Fruit fly (Drosophila melanogaster) whole organism, embryonic: ENCODE results near the gene ND-30.
A peak's percentile ranks its signal among the peaks of the same experiment; 100 is the strongest.

ENCODE experiments used
- Atf6 ChIP-seq: fragments of 200-800 bp; sonication (Bioruptor generic); IDR thresholded peaks from 2 replicates; pipeline ENCODE4 v1.3.6; 2022; ENCODE audit warnings: missing biosample characterization, missing genetic modification characterization
- B-H2 ChIP-seq: fragments of 200-800 bp; sonication (Bioruptor generic); optimal IDR thresholded peaks from 2 replicates; lab custom pipeline; 2018; ENCODE audit warnings: missing biosample characterization, mild to moderate bottlenecking, missing genetic modification characterization
- Bdp1 ChIP-seq: fragments of 200-800 bp; sonication (Bioruptor generic); optimal IDR thresholded peaks from 3 replicates; lab custom pipeline; 2016; ENCODE audit warnings: missing biosample characterization, missing genetic modification characterization
- CG10209 ChIP-seq: fragments of 200-800 bp; sonication (Bioruptor generic); optimal IDR thresholded peaks from 3 replicates; lab custom pipeline; 2017; ENCODE audit warnings: missing biosample characterization, mild to moderate bottlenecking, missing genetic modification characterization, missing genetic modification reagents
- CG10267 ChIP-seq: fragments of 200-800 bp; sonication (Bioruptor generic); optimal IDR thresholded peaks from 2 replicates; lab custom pipeline; 2018; ENCODE audit warnings: missing biosample characterization, mild to moderate bottlenecking, missing genetic modification characterization, moderate library complexity
- CG11085 ChIP-seq: fragments of 200-800 bp; sonication (Bioruptor generic); IDR thresholded peaks from 2 replicates; pipeline ENCODE4 v1.3.6; 2022; ENCODE audit warnings: missing biosample characterization, missing genetic modification characterization
- CG12659 ChIP-seq: fragments of 200-800 bp; sonication (Bioruptor generic); optimal IDR thresholded peaks from 3 replicates; lab custom pipeline; 2017; ENCODE audit warnings: mild to moderate bottlenecking, missing biosample characterization, missing genetic modification reagents, missing genetic modification characterization
- CG12744 ChIP-seq: fragments of 200-800 bp; sonication (Bioruptor generic); optimal IDR thresholded peaks from 2 replicates; lab custom pipeline; 2016; ENCODE audit warnings: missing biosample characterization, missing genetic modification characterization
- CG14050 ChIP-seq: fragments of 200-800 bp; sonication (Bioruptor generic); IDR thresholded peaks from 3 replicates; pipeline ENCODE4 v1.3.6; 2022; ENCODE audit warnings: missing biosample characterization, missing genetic modification characterization
- CG14710 ChIP-seq: fragments of 200-800 bp; sonication (Bioruptor generic); optimal IDR thresholded peaks from 3 replicates; lab custom pipeline; 2019; ENCODE audit warnings: missing biosample characterization, mild to moderate bottlenecking, missing genetic modification characterization, moderate library complexity
- CG15269 ChIP-seq: fragments of 200-800 bp; sonication (Bioruptor generic); optimal IDR thresholded peaks from 2 replicates; lab custom pipeline; 2018; ENCODE audit warnings: missing biosample characterization, mild to moderate bottlenecking, missing genetic modification characterization, moderate library complexity
- CG15601 ChIP-seq: fragments of 200-800 bp; sonication (Bioruptor generic); optimal IDR thresholded peaks from 3 replicates; lab custom pipeline; 2019; ENCODE audit warnings: missing biosample characterization, mild to moderate bottlenecking, missing genetic modification characterization, moderate library complexity
- CG18262 ChIP-seq: fragments of 200-800 bp; optimal IDR thresholded peaks from 3 replicates; lab custom pipeline; 2019; ENCODE audit warnings: missing biosample characterization, mild to moderate bottlenecking, missing genetic modification characterization, moderate library complexity
- CG18619 ChIP-seq: fragments of 200-800 bp; sonication (Bioruptor generic); optimal IDR thresholded peaks from 3 replicates; lab custom pipeline; 2017; ENCODE audit warnings: missing biosample characterization, mild to moderate bottlenecking, missing genetic modification characterization
- CG33213 ChIP-seq: fragments of 200-800 bp; sonication (Bioruptor generic); optimal IDR thresholded peaks from 3 replicates; lab custom pipeline; 2016; ENCODE audit warnings: missing biosample characterization, missing genetic modification characterization
- CG3726 ChIP-seq: fragments of 200-800 bp; sonication (Bioruptor generic); IDR thresholded peaks from 3 replicates; pipeline ENCODE4, ENCODE4 v1.3.6; 2022; ENCODE audit warnings: missing biosample characterization, missing genetic modification characterization
- CG4282 ChIP-seq: fragments of 200-800 bp; sonication (Bioruptor generic); optimal IDR thresholded peaks from 2 replicates; lab custom pipeline; 2016; ENCODE audit warnings: missing biosample characterization, missing genetic modification characterization
- CG5953 ChIP-seq: fragments of 200-800 bp; sonication (Bioruptor generic); IDR thresholded peaks from 2 replicates; pipeline ENCODE4 v1.3.6; 2022; ENCODE audit warnings: missing biosample characterization, missing genetic modification characterization
- CG7271 ChIP-seq: fragments of 200-800 bp; sonication (Bioruptor generic); optimal IDR thresholded peaks from 2 replicates; lab custom pipeline; 2018; ENCODE audit warnings: missing biosample characterization, mild to moderate bottlenecking, missing genetic modification characterization, moderate library complexity
- CG9437 ChIP-seq: fragments of 200-800 bp; sonication (Bioruptor generic); optimal IDR thresholded peaks from 2 replicates; lab custom pipeline; 2018; ENCODE audit warnings: missing biosample characterization, mild to moderate bottlenecking, missing genetic modification characterization
- CG9932 ChIP-seq: fragments of 200-800 bp; sonication (Bioruptor generic); IDR thresholded peaks from 2 replicates; pipeline ENCODE4 v1.3.6; 2022; ENCODE audit warnings: missing biosample characterization, missing genetic modification characterization
- CrebB ChIP-seq: fragments of 200-800 bp; sonication (Bioruptor generic); optimal IDR thresholded peaks from 3 replicates; lab custom pipeline; 2018; ENCODE audit warnings: missing biosample characterization, mild to moderate bottlenecking, missing genetic modification characterization
- Dbx ChIP-seq: fragments of 200-800 bp; sonication (Bioruptor generic); IDR thresholded peaks from 3 replicates; pipeline ENCODE4 v1.3.6; 2022; ENCODE audit warnings: missing biosample characterization, missing genetic modification characterization
- Dref ChIP-seq: fragments of 200-800 bp; sonication (Bioruptor generic); IDR thresholded peaks from 2 replicates; pipeline ENCODE4 v1.3.6; 2022; ENCODE audit warnings: missing biosample characterization, missing genetic modification characterization
- Elba2 ChIP-seq: fragments of 200-800 bp; sonication (Bioruptor generic); optimal IDR thresholded peaks from 3 replicates; lab custom pipeline; 2016; ENCODE audit warnings: missing biosample characterization, missing genetic modification characterization
- Fer2 ChIP-seq: fragments of 200-800 bp; sonication (Bioruptor generic); optimal IDR thresholded peaks from 2 replicates; lab custom pipeline; 2018; ENCODE audit warnings: missing biosample characterization, mild to moderate bottlenecking, missing genetic modification characterization, moderate library complexity
- Fer3 ChIP-seq: fragments of 200-800 bp; sonication (Bioruptor generic); optimal IDR thresholded peaks from 2 replicates; lab custom pipeline; 2018; ENCODE audit warnings: missing biosample characterization, mild to moderate bottlenecking, missing genetic modification characterization, moderate library complexity
- Hey ChIP-seq: fragments of 200-800 bp; sonication (Bioruptor generic); optimal IDR thresholded peaks from 3 replicates; lab custom pipeline; 2018; ENCODE audit warnings: missing biosample characterization, mild to moderate bottlenecking, missing genetic modification characterization
- Kr ChIP-seq: fragments of 200-800 bp; sonication (Bioruptor generic); optimal IDR thresholded peaks from 2 replicates; lab custom pipeline; 2017; ENCODE audit warnings: missing biosample characterization, mild to moderate bottlenecking, missing genetic modification characterization
- Max ChIP-seq: fragments of 200-800 bp; sonication (Bioruptor generic); optimal IDR thresholded peaks from 2 replicates; lab custom pipeline; 2016; ENCODE audit warnings: missing biosample characterization, mild to moderate bottlenecking, missing genetic modification characterization
- NfI ChIP-seq: fragments of 200-800 bp; sonication (Bioruptor generic); optimal IDR thresholded peaks from 3 replicates; lab custom pipeline; 2018; ENCODE audit warnings: missing biosample characterization, mild to moderate bottlenecking, missing genetic modification characterization, moderate library complexity
- PHDP ChIP-seq: fragments of 200-800 bp; sonication (Bioruptor generic); optimal IDR thresholded peaks from 3 replicates; lab custom pipeline; 2018; ENCODE audit warnings: missing biosample characterization, mild to moderate bottlenecking, missing genetic modification characterization, moderate library complexity
- Rfx ChIP-seq: fragments of 200-800 bp; sonication (Bioruptor generic); IDR thresholded peaks from 2 replicates; pipeline ENCODE4 v1.3.6; 2022; ENCODE audit warnings: missing biosample characterization, missing genetic modification characterization
- Side ChIP-seq: fragments of 200-800 bp; sonication (Bioruptor generic); optimal IDR thresholded peaks from 2 replicates; lab custom pipeline; 2016; ENCODE audit warnings: missing biosample characterization, missing genetic modification characterization
- Sox102F ChIP-seq: fragments of 200-800 bp; sonication (Bioruptor generic); optimal IDR thresholded peaks from 2 replicates; lab custom pipeline; 2018; ENCODE audit warnings: missing biosample characterization, mild to moderate bottlenecking, missing genetic modification characterization, moderate library complexity
- TFAM ChIP-seq: fragments of 200-800 bp; sonication (Bioruptor generic); optimal IDR thresholded peaks from 2 replicates; lab custom pipeline; 2017; ENCODE audit warnings: missing biosample characterization, missing genetic modification characterization, inconsistent platforms
- al ChIP-seq: fragments of 200-800 bp; sonication (Bioruptor generic); IDR thresholded peaks from 2 replicates; pipeline ENCODE4 v1.3.6; 2022; ENCODE audit warnings: missing biosample characterization, missing genetic modification characterization
- amos ChIP-seq: fragments of 200-800 bp; sonication (Bioruptor generic); IDR thresholded peaks from 2 replicates; pipeline ENCODE4 v1.3.6; 2022; ENCODE audit warnings: missing biosample characterization, missing genetic modification characterization; ENCODE audit not compliant: partially characterized antibody
- dmrt99B ChIP-seq: fragments of 200-800 bp; sonication (Bioruptor generic); optimal IDR thresholded peaks from 2 replicates; lab custom pipeline; 2018; ENCODE audit warnings: missing biosample characterization, mild to moderate bottlenecking, missing genetic modification characterization, moderate library complexity
- emc ChIP-seq: fragments of 200-800 bp; sonication (Bioruptor generic); optimal IDR thresholded peaks from 2 replicates; lab custom pipeline; 2016; ENCODE audit warnings: missing biosample characterization, missing genetic modification characterization
- ftz-f1 ChIP-seq: fragments of 200-800 bp; sonication (Bioruptor generic); optimal IDR thresholded peaks from 2 replicates; lab custom pipeline; 2016; ENCODE audit warnings: missing biosample characterization, missing genetic modification characterization
- gcm ChIP-seq: fragments of 200-800 bp; sonication (Bioruptor generic); optimal IDR thresholded peaks from 2 replicates; lab custom pipeline; 2019; ENCODE audit warnings: missing biosample characterization, mild to moderate bottlenecking, missing genetic modification characterization, moderate library complexity
- ham ChIP-seq: fragments of 200-800 bp; sonication (Bioruptor generic); IDR thresholded peaks from 2 replicates; pipeline ENCODE4 v1.3.6; 2022; ENCODE audit warnings: missing biosample characterization, missing genetic modification characterization
- hth ChIP-seq: fragments of >200 bp; optimal IDR thresholded peaks from 2 replicates; lab custom pipeline; 2017; ENCODE audit warnings: inconsistent platforms
- jing ChIP-seq: fragments of 200-800 bp; sonication (Bioruptor generic); optimal IDR thresholded peaks from 2 replicates; lab custom pipeline; 2018; ENCODE audit warnings: missing biosample characterization, mild to moderate bottlenecking, missing genetic modification characterization
- kah ChIP-seq: fragments of 200-800 bp; sonication (Bioruptor generic); optimal IDR thresholded peaks from 2 replicates; lab custom pipeline; 2018; ENCODE audit warnings: missing biosample characterization, mild to moderate bottlenecking, missing genetic modification characterization
- luna ChIP-seq: fragments of 200-800 bp; sonication (Bioruptor generic); optimal IDR thresholded peaks from 2 replicates; lab custom pipeline; 2016; ENCODE audit warnings: missing biosample characterization, missing genetic modification characterization
- p53 ChIP-seq: fragments of 200-800 bp; sonication (Bioruptor generic); optimal IDR thresholded peaks from 2 replicates; lab custom pipeline; 2016; ENCODE audit warnings: missing biosample characterization, missing genetic modification characterization
- vfl ChIP-seq: fragments of 200-800 bp; sonication (Bioruptor generic); optimal IDR thresholded peaks from 2 replicates; lab custom pipeline; 2016; ENCODE audit warnings: missing biosample characterization, missing genetic modification characterization

The ND-30 gene

dm6 chr3L:3179474-3179873, 20.1 kb upstream of the ND-30 start (continued):
- TF ChIP-seq CG5953, result peak; percentile 29; the same call in 1 of the 2 replicates
- peak; percentile 80 for TF ChIP-seq kah (GFP tag; lab: Kevin White, UChicago)
- TF ChIP-seq NfI (GFP tag; lab: Kevin White, UChicago), result peak; percentile 81
- no peak for TF ChIP-seq p53 (GFP tag; lab: Kevin White, UChicago)

- TF ChIP-seq CG12744 (GFP tag; lab: Kevin White, UChicago), result peak; percentile 25
- peak; percentile 88 for TF ChIP-seq CG9932 (GFP tag; lab: Robert Waterston, UW)
- no peak for TF ChIP-seq Hey (tag; lab: Kevin White, UChicago)
- no peak for TF ChIP-seq CG9437 (GFP tag; lab: Kevin White, UChicago)
- peak; percentile 49 for TF ChIP-seq Side
- no peak for TF ChIP-seq kah (GFP tag; lab: Kevin White, UChicago)
- peak; percentile 56 for TF ChIP-seq CG10209 (GFP tag; lab: Kevin White, UChicago)
- peak; percentile 75 for TF ChIP-seq Rfx (GFP tag; lab: Robert Waterston, UW)
- TF ChIP-seq Elba2 (GFP tag; lab: Kevin White, UChicago), result no peak
- TF ChIP-seq jing (GFP tag; lab: Kevin White, UChicago), result no peak
- TF ChIP-seq CrebB (tag; lab: Kevin White, UChicago), result peak; percentile 12
- TF ChIP-seq CG3726, result no peak
- peak; percentile 44; the same call in 1 of the 2 replicates for TF ChIP-seq al (GFP tag; lab: Robert Waterston, UW)
- no peak for TF ChIP-seq CG15601
- TF ChIP-seq CG33213 (GFP tag; lab: Kevin White, UChicago), result peak; percentile 64
- TF ChIP-seq Bdp1 (GFP tag; lab: Kevin White, UChicago), result peak; percentile 54
- peak; percentile 26 for TF ChIP-seq emc (GFP tag; lab: Kevin White, UChicago)
- TF ChIP-seq CG10267, result peak; percentile 55
- TF ChIP-seq Atf6 (GFP tag; lab: Robert Waterston, UW), result no peak; the same call in 1 of the 2 replicates
- no peak for TF ChIP-seq gcm (GFP tag; lab: Kevin White, UChicago)
- TF ChIP-seq CG4282 (GFP tag; lab: Kevin White, UChicago), result no peak
- TF ChIP-seq TFAM, result no peak
- peak; percentile 61 for TF ChIP-seq Dbx (GFP tag; lab: Robert Waterston, UW)
- TF ChIP-seq ftz-f1 (GFP tag; lab: Kevin White, UChicago), result no peak
- TF ChIP-seq CG12659, result peak; percentile 82
- no peak for TF ChIP-seq PHDP (tag; lab: Kevin White, UChicago)
- no peak for TF ChIP-seq Sox102F (GFP tag; lab: Kevin White, UChicago)
- TF ChIP-seq CG14050, result no peak
- TF ChIP-seq CG11085, result no peak
- no peak for TF ChIP-seq Fer3 (tag; lab: Kevin White, UChicago)
- peak; percentile 79 for TF ChIP-seq amos (GFP tag; lab: Robert Waterston, UW)
- TF ChIP-seq vfl (GFP tag; lab: Kevin White, UChicago), result peak; percentile 56
- peak; percentile 68 for TF ChIP-seq Dref (GFP tag; lab: Robert Waterston, UW)
- TF ChIP-seq B-H2 (GFP tag; lab: Kevin White, UChicago), result no peak
- TF ChIP-seq CG18619 (GFP tag; lab: Kevin White, UChicago), result peak; percentile 36
- peak; percentile 3 for TF ChIP-seq luna (GFP tag; lab: Kevin White, UChicago)
- peak; percentile 75 for TF ChIP-seq CG14710 (tag; lab: Kevin White, UChicago)
- TF ChIP-seq ham, result no peak
- TF ChIP-seq CG7271 (tag; lab: Kevin White, UChicago), result no peak
- TF ChIP-seq CG15269 (tag; lab: Kevin White, UChicago), result no peak
- no peak for TF ChIP-seq Kr
- no peak for TF ChIP-seq hth (lab: Kevin White, UChicago)
- no peak for TF ChIP-seq dmrt99B (tag; lab: Kevin White, UChicago)
- TF ChIP-seq Max (GFP tag; lab: Kevin White, UChicago), result peak; percentile 43
- TF ChIP-seq CG18262 (tag; lab: Kevin White, UChicago), result no peak
- peak; percentile 24 for TF ChIP-seq Fer2 (tag; lab: Kevin White, UChicago)
These were observed 19.2 kb upstream of the ND-30 start, which contains the start of the genes MnM and Girdin for dm6 chr3L:3178530-3179096. TSS of gene MnM (minus strand) at chr3L:3178580. TSS of gene Girdin (plus strand) at chr3L:3178930.
